Worm (Caenorhabditis elegans): ENCODE results near the gene Y62H9A.14.
A peak's percentile ranks its signal among the peaks of the same experiment; 100 is the strongest.

The Y62H9A.14 gene

DNA sequence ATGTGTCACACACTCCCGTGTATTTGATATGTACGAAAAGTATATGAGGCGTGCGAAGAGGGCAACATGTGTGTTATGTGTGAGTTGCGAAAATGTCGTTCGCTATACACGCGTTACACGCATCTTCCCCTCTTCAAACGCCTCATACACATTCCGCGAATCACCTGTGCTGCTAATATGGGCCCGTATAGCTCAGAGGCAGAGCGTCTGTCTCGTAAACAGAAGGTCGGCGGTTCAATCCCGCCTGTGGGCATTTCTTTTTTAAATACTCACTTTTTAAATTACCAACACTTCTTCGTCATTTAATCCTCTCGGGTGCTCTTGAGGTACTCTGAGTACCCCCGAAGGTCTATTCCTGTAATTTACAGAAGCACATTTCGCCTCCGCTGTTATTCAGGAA, 12.5 kb downstream of the Y62H9A.14 start (continued):
- TF ChIP-seq B0336.3 (GFP tag; IDR thresholded peaks at IDR 0.05) (no peak), ama-1 (optimal IDR thresholded peaks at IDR 0.05) (no peak), ama-1 (GFP tag; optimal IDR thresholded peaks at IDR 0.05) (peak in 1 of 2 experiments; percentile 25)

- TF ChIP-seq T26A5.8 (tag; optimal IDR thresholded peaks at IDR 0.05) (peak; percentile 49), ztf-22 (GFP tag; optimal IDR thresholded peaks at IDR 0.05) (no peak), ztf-28 (GFP tag; IDR thresholded peaks at IDR 0.05) (peak; percentile 86), fkh-3 (tag; optimal IDR thresholded peaks at IDR 0.05) (peak; percentile 13), lir-1 (GFP tag; conservative IDR thresholded peaks at IDR 0.05) (peak; percentile 31; the same call in 1 of the 2 replicates), chd-7 (tag; optimal IDR thresholded peaks at IDR 0.05) (peak; percentile 37), xnd-1 (tag; optimal IDR thresholded peaks at IDR 0.05) (no peak), nhr-80 (tag; optimal IDR thresholded peaks at IDR 0.05) (peak; percentile 3), ztf-3 (GFP tag; optimal IDR thresholded peaks at IDR 0.05) (no peak), ama-1 (optimal IDR thresholded peaks at IDR 0.05) (no peak), ama-1 (GFP tag; optimal IDR thresholded peaks at IDR 0.05) (peak in 1 of 2 experiments; percentile 25), F55B11.4 (tag; optimal IDR thresholded peaks at IDR 0.05; ENCODE audit: borderline replicate concordance, insufficient read depth) (no peak), ztf-6 (GFP tag; IDR thresholded peaks at IDR 0.05) (no peak), lin-40 (tag; optimal IDR thresholded peaks at IDR 0.05) (peak; percentile 83), ceh-58 (GFP tag; IDR thresholded peaks at IDR 0.05) (no peak), snpc-1.1 (tag; optimal IDR thresholded peaks at IDR 0.05; ENCODE audit: insufficient read depth) (peak; percentile 53), dox-1 (GFP tag; IDR thresholded peaks at IDR 0.05) (peak; percentile 81; the same call in 1 of the 2 replicates), madf-10 (tag; optimal IDR thresholded peaks at IDR 0.05) (peak; percentile 77), attf-6 (GFP tag; IDR thresholded peaks at IDR 0.05) (0 out of 2 replicates have a peak, but pooled peaks have one; percentile 12), mes-4 (tag; optimal IDR thresholded peaks at IDR 0.05) (peak; percentile 59), mcd-1 (GFP tag; IDR thresholded peaks at IDR 0.05) (peak; percentile 70), Y56A3A.18 (GFP tag; IDR thresholded peaks at IDR 0.05) (peak; percentile 76; the same call in 1 of the 2 replicates), hlh-12 (tag; optimal IDR thresholded peaks at IDR 0.05) (no peak), madf-8 (GFP tag; conservative IDR thresholded peaks at IDR 0.05) (no peak), repo-1 (tag; optimal IDR thresholded peaks at IDR 0.05) (peak; percentile 5), hmg-1.2 (GFP tag; IDR thresholded peaks at IDR 0.05) (peak; percentile 82), zfh-2 (GFP tag; conservative IDR thresholded peaks at IDR 0.05) (no peak), ceh-100 (GFP tag; IDR thresholded peaks at IDR 0.05) (0 out of 2 replicates have a peak, but pooled peaks have one; percentile 30), cebp-2 (GFP tag; IDR thresholded peaks at IDR 0.05) (no peak), atf-7 (tag; optimal IDR thresholded peaks at IDR 0.05) (peak; percentile 32), unc-62 (GFP tag; optimal IDR thresholded peaks at IDR 0.05) (no peak), ceh-40 (GFP tag; IDR thresholded peaks at IDR 0.05) (no peak), rcor-1 (GFP tag; IDR thresholded peaks at IDR 0.05) (peak; percentile 81), mel-28 (tag; optimal IDR thresholded peaks at IDR 0.05; ENCODE audit: borderline replicate concordance) (peak; percentile 39), snpc-4 (GFP tag; optimal IDR thresholded peaks at IDR 0.05) (peak; percentile 33), snpc-4 (tag; optimal IDR thresholded peaks at IDR 0.05) (peak in 3 of 4 experiments; percentile 20 to 75 (median 61)), ekl-4 (GFP tag; IDR thresholded peaks at IDR 0.05) (peak; percentile 63), egl-44 (GFP tag; IDR thresholded peaks at IDR 0.05) (peak; percentile 82), mxl-1 (tag; optimal IDR thresholded peaks at IDR 0.05) (peak; percentile 31), ztf-26 (tag; optimal IDR thresholded peaks at IDR 0.05) (peak; percentile 71), tbx-9 (tag; optimal IDR thresholded peaks at IDR 0.05; ENCODE audit: borderline replicate concordance) (no peak), madf-6 (GFP tag; IDR thresholded peaks at IDR 0.05) (peak; percentile 61), C17E4.6 (GFP tag; IDR thresholded peaks at IDR 0.05) (no peak), sea-2 (GFP tag; IDR thresholded peaks at IDR 0.05) (0 out of 2 replicates have a peak, but pooled peaks have one; percentile 12), ZK185.1 (tag; optimal IDR thresholded peaks at IDR 0.05; ENCODE audit: poor library complexity, severe bottlenecking) (peak; percentile 93), gei-17 (GFP tag; optimal IDR thresholded peaks at IDR 0.05) (peak; percentile 89), F37B4.10 (GFP tag; IDR thresholded peaks at IDR 0.05) (no peak)
Observed at ce11 chrX:11934933-11935332, 13.9 kb downstream of the Y62H9A.14 start.

Measured in whole organism, young adult.